Fruit fly (Drosophila melanogaster): ENCODE data around the gene CG4678.

The CG4678 gene

DNA sequence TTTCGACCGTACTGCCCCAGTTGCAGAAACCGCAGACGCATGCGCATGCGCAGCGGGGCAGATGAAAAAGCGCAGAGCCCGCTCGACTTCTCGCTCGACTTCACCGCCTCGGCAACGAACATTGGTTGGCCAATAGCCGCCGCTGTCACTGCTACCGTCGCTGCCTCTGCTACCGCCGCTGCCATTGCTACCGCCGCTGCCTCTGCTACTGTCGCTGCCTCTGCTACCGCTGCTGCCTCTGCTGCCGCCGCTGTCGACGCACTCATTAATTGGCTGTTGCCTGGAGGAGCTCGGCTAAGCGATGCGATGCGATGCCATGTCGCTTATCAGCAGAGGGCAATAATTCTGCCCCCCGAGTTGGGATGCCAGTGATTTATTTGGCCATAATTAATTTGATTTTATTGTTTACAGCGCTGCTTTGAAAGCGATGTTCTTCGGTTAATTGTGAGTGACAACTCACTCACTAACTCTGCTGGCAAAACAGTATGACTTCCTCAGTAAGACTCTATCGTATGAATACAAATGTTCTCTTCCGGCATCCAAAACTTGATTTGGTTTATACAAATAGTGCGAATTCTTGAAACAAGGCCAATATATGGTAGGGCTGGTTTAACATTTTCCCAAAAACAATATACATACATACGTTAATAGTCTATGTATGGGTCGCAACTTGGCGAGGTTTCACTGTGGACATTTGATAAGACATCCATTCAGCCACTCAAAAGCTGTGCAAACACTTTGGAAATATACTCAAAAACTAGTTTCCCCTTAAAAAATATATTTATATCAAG, 25.0 kb upstream of the CG4678 start (continued):
- TF ChIP-seq CG11696 (GFP tag; IDR thresholded peaks at IDR 0.05): no peak
- peak; percentile 21 for TF ChIP-seq ewg (GFP tag; optimal IDR thresholded peaks at IDR 0.05)
- TF ChIP-seq CG17359 (tag; optimal IDR thresholded peaks at IDR 0.05): no peak
- no peak for TF ChIP-seq toy (GFP tag; IDR thresholded peaks at IDR 0.05)
- TF ChIP-seq tgo (GFP tag; IDR thresholded peaks at IDR 0.05): 0 out of 3 replicates have a peak, but pooled peaks have one; percentile 13
- no peak for TF ChIP-seq CG15479 (GFP tag; optimal IDR thresholded peaks at IDR 0.05)
- TF ChIP-seq CG1233 (GFP tag; optimal IDR thresholded peaks at IDR 0.05): no peak
- no peak for TF ChIP-seq Atf-2 (GFP tag; optimal IDR thresholded peaks at IDR 0.05)
- TF ChIP-seq ase (GFP tag; IDR thresholded peaks at IDR 0.05): no peak
- TF ChIP-seq Spps (tag; optimal IDR thresholded peaks at IDR 0.05): no peak
- TF ChIP-seq ERR (GFP tag; optimal IDR thresholded peaks at IDR 0.05): no peak
- TF ChIP-seq stc (GFP tag; IDR thresholded peaks at IDR 0.05): no peak
- no peak for TF ChIP-seq vfl (GFP tag; optimal IDR thresholded peaks at IDR 0.05)
- no peak for TF ChIP-seq CG9215 (GFP tag; IDR thresholded peaks at IDR 0.05)
- no peak for TF ChIP-seq aop (GFP tag; IDR thresholded peaks at IDR 0.05)
- TF ChIP-seq Dp (GFP tag; optimal IDR thresholded peaks at IDR 0.05): no peak
- TF ChIP-seq dpn (GFP tag; optimal IDR thresholded peaks at IDR 0.05): peak in 1 of 2 experiments; percentile 48
- no peak for TF ChIP-seq CG4730 (GFP tag; IDR thresholded peaks at IDR 0.05)
- TF ChIP-seq wor (GFP tag; IDR thresholded peaks at IDR 0.05): no peak
- TF ChIP-seq slou (GFP tag; optimal IDR thresholded peaks at IDR 0.05): no peak
- no peak for TF ChIP-seq eve (GFP tag; optimal IDR thresholded peaks at IDR 0.05)
- TF ChIP-seq tna (GFP tag; IDR thresholded peaks at IDR 0.05; ENCODE audit: partially characterized antibody): no peak
- no peak for TF ChIP-seq dimm (GFP tag; IDR thresholded peaks at IDR 0.05)
- no peak for TF ChIP-seq Ets97D (GFP tag; optimal IDR thresholded peaks at IDR 0.05)
- TF ChIP-seq Rfx (GFP tag; IDR thresholded peaks at IDR 0.05): peak; percentile 54; the same call in 1 of the 2 replicates
- no peak for TF ChIP-seq Mes4 (GFP tag; optimal IDR thresholded peaks at IDR 0.05)
- no peak for TF ChIP-seq CG32772 (GFP tag; IDR thresholded peaks at IDR 0.05)
- no peak for TF ChIP-seq schlank (tag; optimal IDR thresholded peaks at IDR 0.05)
- TF ChIP-seq HmgD (GFP tag; optimal IDR thresholded peaks at IDR 0.05): no peak
- no peak for TF ChIP-seq pan (optimal IDR thresholded peaks at IDR 0.05)
- TF ChIP-seq pan (GFP tag; optimal IDR thresholded peaks at IDR 0.05 in 1 of 2, IDR thresholded peaks at IDR 0.05 in 1 of 2): peak in 1 of 2 experiments; percentile 39
- TF ChIP-seq CG3407 (GFP tag; optimal IDR thresholded peaks at IDR 0.05): no peak
- no peak for TF ChIP-seq repo (GFP tag; optimal IDR thresholded peaks at IDR 0.05)
- TF ChIP-seq grau (tag; optimal IDR thresholded peaks at IDR 0.05): peak; percentile 89
- TF ChIP-seq HLH3B (GFP tag; IDR thresholded peaks at IDR 0.05): no peak
- no peak for TF ChIP-seq CG14710 (tag; optimal IDR thresholded peaks at IDR 0.05)
- TF ChIP-seq ash1 (GFP tag; optimal IDR thresholded peaks at IDR 0.05): no peak
- TF ChIP-seq CG10209 (GFP tag; optimal IDR thresholded peaks at IDR 0.05): no peak
- no peak for TF ChIP-seq Nf-YB (GFP tag; optimal IDR thresholded peaks at IDR 0.05)
- TF ChIP-seq Hand (GFP tag; optimal IDR thresholded peaks at IDR 0.05): peak; percentile 10
- TF ChIP-seq CG9727 (GFP tag; optimal IDR thresholded peaks at IDR 0.05): no peak
- no peak for TF ChIP-seq CG30020 (tag; optimal IDR thresholded peaks at IDR 0.05)
- no peak for TF ChIP-seq CG6791 (GFP tag; IDR thresholded peaks at IDR 0.05; ENCODE audit: partially characterized antibody)
- no peak for TF ChIP-seq CG11560 (tag; IDR thresholded peaks at IDR 0.05)
- TF ChIP-seq zen2 (GFP tag; IDR thresholded peaks at IDR 0.05; ENCODE audit: partially characterized antibody): no peak
- TF ChIP-seq Hmr (GFP tag; optimal IDR thresholded peaks at IDR 0.05): peak; percentile 21
- 0 out of 3 replicates have a peak, but pooled peaks have one; percentile 17 for TF ChIP-seq CG6175 (GFP tag; IDR thresholded peaks at IDR 0.05)
- TF ChIP-seq CG5245 (GFP tag; optimal IDR thresholded peaks at IDR 0.05): no peak
- TF ChIP-seq pita (GFP tag; optimal IDR thresholded peaks at IDR 0.05): no peak
- no peak for TF ChIP-seq CG6272 (GFP tag; IDR thresholded peaks at IDR 0.05)
- no peak for TF ChIP-seq CG12104 (GFP tag; optimal IDR thresholded peaks at IDR 0.05)
